Worm (Caenorhabditis elegans): ENCODE measurements around the gene nstp-9.

- TF ChIP-seq klf-2 (GFP tag; conservative IDR thresholded peaks at IDR 0.05) (no peak), ref-1 (GFP tag; conservative IDR thresholded peaks at IDR 0.05) (no peak), ztf-23 (GFP tag; IDR thresholded peaks at IDR 0.05) (no peak)
Measured at ce11 chrX:10932087-10932486, 12.6 kb upstream of the nstp-9 start.

Measured in whole organism, midembryonic.